Fruit fly (Drosophila melanogaster): ENCODE results near the gene CG3437.

- no peak for TF ChIP-seq psq (optimal IDR thresholded peaks at IDR 0.05)
- no peak for TF ChIP-seq h (optimal IDR thresholded peaks at IDR 0.05)
- TF ChIP-seq Myc (optimal IDR thresholded peaks at IDR 0.05), result no peak
- no peak for TF ChIP-seq Sin3A (optimal IDR thresholded peaks at IDR 0.05)
Observed at dm6 chr3L:9426656-9427294, 30.7 kb downstream of the CG3437 start, which contains the start of the genes Atat and Shc.

Data from Kc167 (cell line).